Fruit fly (Drosophila melanogaster) whole organism, embryonic: ENCODE measurements around the gene cype.
A peak's percentile ranks its signal among the peaks of the same experiment; 100 is the strongest.

Experiments used
- BEAF-32 ChIP-seq: fragments of 200-800 bp; sonication (Bioruptor generic); optimal IDR thresholded peaks from 3 replicates; lab custom pipeline; 2017; ENCODE audit warnings: missing biosample characterization, missing genetic modification characterization, mild to moderate bottlenecking, moderate library complexity, missing genetic modification reagents
- Bdp1 ChIP-seq: fragments of 200-800 bp; sonication (Bioruptor generic); optimal IDR thresholded peaks from 3 replicates; lab custom pipeline; 2016; ENCODE audit warnings: missing biosample characterization, missing genetic modification characterization
- C15 ChIP-seq: fragments of 200-800 bp; sonication (Bioruptor generic); IDR thresholded peaks from 3 replicates; pipeline ENCODE4 v1.3.6; 2022; ENCODE audit warnings: missing biosample characterization, missing genetic modification characterization
- CG10431 ChIP-seq: fragments of 200-800 bp; sonication (Bioruptor generic); optimal IDR thresholded peaks from 3 replicates; lab custom pipeline; 2018; ENCODE audit warnings: missing biosample characterization, mild to moderate bottlenecking, missing genetic modification characterization
- CG12391 ChIP-seq: fragments of 200-800 bp; sonication (Bioruptor generic); optimal IDR thresholded peaks from 3 replicates; lab custom pipeline; 2018; ENCODE audit warnings: missing biosample characterization, mild to moderate bottlenecking, missing genetic modification characterization, moderate library complexity
- CG12659 ChIP-seq: fragments of 200-800 bp; sonication (Bioruptor generic); optimal IDR thresholded peaks from 3 replicates; lab custom pipeline; 2017; ENCODE audit warnings: mild to moderate bottlenecking, missing biosample characterization, missing genetic modification reagents, missing genetic modification characterization
- CG17328 ChIP-seq: fragments of 200-800 bp; sonication (Bioruptor generic); IDR thresholded peaks from 2 replicates; pipeline ENCODE4 v1.3.6; 2022; ENCODE audit warnings: missing biosample characterization, missing genetic modification characterization
- CG2129 ChIP-seq: fragments of 200-800 bp; sonication (Bioruptor generic); IDR thresholded peaks from 2 replicates; pipeline ENCODE4 v1.3.6; 2022; ENCODE audit warnings: missing biosample characterization, missing genetic modification characterization; ENCODE audit not compliant: partially characterized antibody
- CG2712 ChIP-seq: fragments of 200-800 bp; optimal IDR thresholded peaks from 3 replicates; lab custom pipeline; 2019; ENCODE audit warnings: missing biosample characterization, mild to moderate bottlenecking, missing genetic modification characterization, moderate library complexity
- CG2889 ChIP-seq: fragments of 200-800 bp; sonication (Bioruptor generic); IDR thresholded peaks from 3 replicates; pipeline ENCODE4 v1.3.6; 2022; ENCODE audit warnings: missing biosample characterization, missing genetic modification characterization
- CG30020 ChIP-seq: fragments of 200-800 bp; optimal IDR thresholded peaks from 2 replicates; lab custom pipeline; 2019; ENCODE audit warnings: missing biosample characterization, mild to moderate bottlenecking, missing genetic modification characterization, moderate library complexity
- CG31365 ChIP-seq: fragments of 200-800 bp; sonication (Bioruptor generic); optimal IDR thresholded peaks from 2 replicates; lab custom pipeline; 2018; ENCODE audit warnings: missing biosample characterization, mild to moderate bottlenecking, missing genetic modification characterization
- CG3847 ChIP-seq: fragments of 200-800 bp; sonication (Bioruptor generic); IDR thresholded peaks from 2 replicates; pipeline ENCODE4 v1.3.6; 2022; ENCODE audit warnings: missing biosample characterization, missing genetic modification characterization
- CG3995 ChIP-seq: fragments of 200-800 bp; sonication (Bioruptor generic); optimal IDR thresholded peaks from 3 replicates; lab custom pipeline; 2016; ENCODE audit warnings: missing biosample characterization, missing genetic modification characterization
- CG6854 ChIP-seq: fragments of 200-800 bp; sonication (Bioruptor generic); optimal IDR thresholded peaks from 3 replicates; lab custom pipeline; 2017; ENCODE audit warnings: missing biosample characterization, mild to moderate bottlenecking, missing genetic modification characterization
- CG8478 ChIP-seq: fragments of >200 bp; optimal IDR thresholded peaks from 2 replicates; lab custom pipeline; 2018
- CG9797 ChIP-seq: fragments of 200-800 bp; sonication (Bioruptor generic); optimal IDR thresholded peaks from 3 replicates; lab custom pipeline; 2018; ENCODE audit warnings: missing biosample characterization, mild to moderate bottlenecking, missing genetic modification characterization
- HLH4C ChIP-seq: fragments of 200-800 bp; sonication (Bioruptor generic); IDR thresholded peaks from 3 replicates; pipeline ENCODE4 v1.3.6; 2022; ENCODE audit warnings: missing biosample characterization, missing genetic modification characterization; ENCODE audit not compliant: partially characterized antibody
- HmgD ChIP-seq: fragments of 200-800 bp; sonication (Bioruptor generic); optimal IDR thresholded peaks from 3 replicates; lab custom pipeline; 2016; ENCODE audit warnings: missing biosample characterization, missing genetic modification characterization
- Hmr ChIP-seq: fragments of 200-800 bp; sonication (Bioruptor generic); optimal IDR thresholded peaks from 3 replicates; lab custom pipeline; 2017; ENCODE audit warnings: mild to moderate bottlenecking, missing biosample characterization, missing genetic modification reagents, missing genetic modification characterization
- Lpt ChIP-seq: fragments of >200 bp; optimal IDR thresholded peaks from 2 replicates; lab custom pipeline; 2018; ENCODE audit warnings: missing biosample characterization, missing genetic modification characterization
- MESR4 ChIP-seq: fragments of 200-800 bp; sonication (Bioruptor generic); optimal IDR thresholded peaks from 2 replicates; lab custom pipeline; 2018; ENCODE audit warnings: missing biosample characterization, mild to moderate bottlenecking, missing genetic modification characterization, moderate library complexity
- Mad ChIP-seq: fragments of 200-800 bp; sonication (Bioruptor generic); optimal IDR thresholded peaks from 2 replicates; lab custom pipeline; 2016; ENCODE audit warnings: missing biosample characterization, missing genetic modification characterization
- Oli ChIP-seq: fragments of 200-800 bp; sonication (Bioruptor generic); optimal IDR thresholded peaks from 2 replicates; lab custom pipeline; 2018; ENCODE audit warnings: missing biosample characterization, mild to moderate bottlenecking, missing genetic modification characterization, moderate library complexity
- Sry-δ ChIP-seq: fragments of 200-800 bp; sonication (Bioruptor generic); optimal IDR thresholded peaks from 2 replicates; lab custom pipeline; 2016; ENCODE audit warnings: missing biosample characterization, missing genetic modification characterization
- Taf1 ChIP-seq: fragments of 200-800 bp; sonication (Bioruptor generic); IDR thresholded peaks from 2 replicates; pipeline ENCODE4 v1.3.6; 2022; ENCODE audit warnings: missing biosample characterization, missing genetic modification characterization
- Xbp1 ChIP-seq: fragments of 200-800 bp; sonication (Bioruptor generic); optimal IDR thresholded peaks from 3 replicates; lab custom pipeline; 2016; ENCODE audit warnings: missing biosample characterization, mild to moderate bottlenecking, missing genetic modification characterization
- ab ChIP-seq: fragments of 200-800 bp; sonication (Bioruptor generic); optimal IDR thresholded peaks from 2 replicates; lab custom pipeline; 2016; ENCODE audit warnings: missing biosample characterization, missing genetic modification characterization
- bab2 ChIP-seq: fragments of 200-800 bp; sonication (Bioruptor generic); optimal IDR thresholded peaks from 2 replicates; lab custom pipeline; 2016; ENCODE audit warnings: missing biosample characterization, missing genetic modification characterization
- chn ChIP-seq: fragments of 200-800 bp; sonication (Bioruptor generic); optimal IDR thresholded peaks from 2 replicates; lab custom pipeline; 2016; ENCODE audit warnings: missing biosample characterization, missing genetic modification characterization
- crp ChIP-seq, 2 experiments: fragments of 200-800 bp; sonication (Bioruptor generic); optimal IDR thresholded peaks; 2 replicates in 1 of 2; 3 replicates in 1 of 2; lab custom pipeline; 2017; ENCODE audit warnings: missing biosample characterization in 2 of 2, missing genetic modification characterization in 2 of 2, mild to moderate bottlenecking in 1 of 2, moderate library complexity in 1 of 2
- en ChIP-seq: fragments of 200-800 bp; sonication (Bioruptor generic); optimal IDR thresholded peaks from 2 replicates; lab custom pipeline; 2016; ENCODE audit warnings: missing biosample characterization, missing genetic modification characterization
- fd3F ChIP-seq: fragments of 200-800 bp; sonication (Bioruptor generic); optimal IDR thresholded peaks from 2 replicates; lab custom pipeline; 2018; ENCODE audit warnings: missing biosample characterization, mild to moderate bottlenecking, missing genetic modification characterization, moderate library complexity
- fd96Cb ChIP-seq: fragments of 200-800 bp; sonication (Bioruptor generic); optimal IDR thresholded peaks from 2 replicates; lab custom pipeline; 2018; ENCODE audit warnings: missing biosample characterization, mild to moderate bottlenecking, missing genetic modification characterization, moderate library complexity
- gfzf ChIP-seq: fragments of 200-800 bp; sonication (Bioruptor generic); optimal IDR thresholded peaks from 2 replicates; lab custom pipeline; 2016; ENCODE audit warnings: missing biosample characterization, mild to moderate bottlenecking, missing genetic modification characterization, moderate library complexity
- her ChIP-seq: fragments of 200-800 bp; sonication (Bioruptor generic); optimal IDR thresholded peaks from 2 replicates; lab custom pipeline; 2016; ENCODE audit warnings: missing biosample characterization, missing genetic modification characterization
- hth ChIP-seq: fragments of >200 bp; optimal IDR thresholded peaks from 2 replicates; lab custom pipeline; 2017; ENCODE audit warnings: inconsistent platforms
- kah ChIP-seq: fragments of 200-800 bp; sonication (Bioruptor generic); optimal IDR thresholded peaks from 2 replicates; lab custom pipeline; 2018; ENCODE audit warnings: missing biosample characterization, mild to moderate bottlenecking, missing genetic modification characterization
- ken ChIP-seq: fragments of 200-800 bp; sonication (Bioruptor generic); IDR thresholded peaks from 3 replicates; pipeline ENCODE4 v1.3.6; 2022; ENCODE audit warnings: missing biosample characterization, missing genetic modification characterization
- p53 ChIP-seq: fragments of 200-800 bp; sonication (Bioruptor generic); optimal IDR thresholded peaks from 2 replicates; lab custom pipeline; 2016; ENCODE audit warnings: missing biosample characterization, missing genetic modification characterization
- pan ChIP-seq, 4 experiments: fragments of >200 bp in 3 of 4; fragments of 200-800 bp in 1 of 4; sonication (Bioruptor generic) in 1 of 4; optimal IDR thresholded peaks in 3 of 4; IDR thresholded peaks in 1 of 4; 2 replicates each; pipeline versions ENCODE4 v1.3.6 to Lab custom; 2017 to 2022; ENCODE audit warnings: missing biosample characterization in 2 of 4, missing genetic modification characterization in 2 of 4, mixed read lengths in 1 of 4
- pfk ChIP-seq: fragments of 200-800 bp; sonication (Bioruptor generic); optimal IDR thresholded peaks from 2 replicates; lab custom pipeline; 2018; ENCODE audit warnings: missing biosample characterization, mild to moderate bottlenecking, missing genetic modification characterization, moderate library complexity
- rib ChIP-seq: fragments of 200-800 bp; sonication (Bioruptor generic); IDR thresholded peaks from 2 replicates; pipeline ENCODE4 v1.3.6; 2022; ENCODE audit warnings: missing biosample characterization, missing genetic modification characterization
- slp2 ChIP-seq: fragments of 200-800 bp; sonication (Bioruptor generic); optimal IDR thresholded peaks from 2 replicates; lab custom pipeline; 2016; ENCODE audit warnings: missing biosample characterization, missing genetic modification characterization
- so ChIP-seq: fragments of 200-800 bp; sonication (Bioruptor generic); IDR thresholded peaks from 3 replicates; pipeline ENCODE4 v1.3.6; 2022; ENCODE audit warnings: missing biosample characterization, missing genetic modification characterization
- wek ChIP-seq: fragments of 200-800 bp; sonication (Bioruptor generic); optimal IDR thresholded peaks from 3 replicates; lab custom pipeline; 2018; ENCODE audit warnings: missing biosample characterization, mild to moderate bottlenecking, missing genetic modification characterization, moderate library complexity
- wor ChIP-seq: fragments of 200-800 bp; sonication (Bioruptor generic); IDR thresholded peaks from 2 replicates; pipeline ENCODE4 v1.3.6; 2022; ENCODE audit warnings: missing biosample characterization, missing genetic modification characterization
- zen ChIP-seq: fragments of 200-800 bp; sonication (Bioruptor generic); optimal IDR thresholded peaks from 3 replicates; lab custom pipeline; 2018; ENCODE audit warnings: missing biosample characterization, mild to moderate bottlenecking, missing genetic modification characterization, moderate library complexity

The cype gene

DNA sequence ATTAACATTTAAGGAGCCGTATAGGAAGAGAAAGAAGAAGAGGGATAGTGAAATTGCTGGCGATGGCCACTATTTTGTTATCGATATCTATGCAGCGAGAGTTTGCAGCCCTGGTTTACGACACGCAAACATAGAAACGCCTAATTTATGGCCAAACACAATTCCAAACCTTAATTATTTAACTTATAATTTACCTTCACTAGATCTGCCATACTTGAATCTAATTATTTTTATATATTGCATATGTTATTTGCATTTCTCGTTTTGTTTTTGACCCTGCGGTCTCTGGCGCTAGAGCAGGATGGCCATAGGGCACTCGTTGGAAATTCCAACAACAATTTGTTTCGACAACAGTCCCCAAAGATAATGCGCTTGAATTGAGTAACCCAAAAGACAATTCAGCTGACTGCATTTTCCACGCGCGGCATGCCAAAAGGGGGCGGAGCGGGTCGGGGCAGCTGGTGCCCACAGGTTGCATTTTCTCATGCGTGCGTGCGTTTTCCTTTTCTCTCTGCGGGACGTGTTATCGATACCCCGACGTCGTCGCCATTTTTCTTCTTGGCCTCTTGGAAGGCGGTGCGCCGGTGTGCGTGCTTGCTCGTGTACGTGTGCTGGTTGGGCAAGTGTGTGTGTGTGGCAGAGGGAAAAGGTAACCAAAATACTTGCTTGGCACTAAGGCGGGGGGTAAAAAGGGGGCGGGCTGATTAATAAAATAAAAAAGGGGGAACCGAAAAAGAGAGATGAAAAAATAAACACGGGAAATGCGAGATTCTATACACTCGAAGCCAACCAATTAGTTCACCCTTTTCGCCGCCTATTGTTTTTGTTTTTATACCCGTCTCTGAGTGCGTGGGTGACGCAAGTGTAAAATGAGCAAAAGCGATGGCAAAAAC lies 1.8 kb upstream of the cype start (continued):
- TF ChIP-seq so (peak; percentile 82), Mad (GFP tag; lab: Kevin White, UChicago) (peak; percentile 16), her (GFP tag; lab: Kevin White, UChicago) (peak; percentile 29), Bdp1 (GFP tag; lab: Kevin White, UChicago) (no peak), Taf1 (GFP tag; lab: Robert Waterston, UW) (peak; percentile 70), CG12391 (tag; lab: Kevin White, UChicago) (peak; percentile 36), Hmr (GFP tag; lab: Kevin White, UChicago) (peak; percentile 66), p53 (no peak), en (no peak), Lpt (GFP tag; lab: Kevin White, UChicago) (no peak), kah (GFP tag; lab: Kevin White, UChicago) (peak; percentile 20), wek (GFP tag; lab: Kevin White, UChicago) (no peak), Oli (tag; lab: Kevin White, UChicago) (no peak), fd96Cb (tag; lab: Kevin White, UChicago) (peak; percentile 17), wor (GFP tag; lab: Robert Waterston, UW) (0 out of 2 replicates have a peak, but pooled peaks have one; percentile 16), MESR4 (peak; percentile 23), C15 (GFP tag; lab: Robert Waterston, UW) (peak; percentile 45; the same call in 1 of the 3 replicates), CG3847 (peak; percentile 56), CG2129 (GFP tag; lab: Robert Waterston, UW) (peak; percentile 29; the same call in 1 of the 2 replicates), gfzf (GFP tag; lab: Kevin White, UChicago) (peak; percentile 7), HmgD (GFP tag; lab: Kevin White, UChicago) (no peak), ab (GFP tag; lab: Kevin White, UChicago) (no peak), Sry-δ (GFP tag; lab: Kevin White, UChicago) (peak; percentile 83), Xbp1 (peak; percentile 55), CG12659 (GFP tag; lab: Kevin White, UChicago) (no peak), rib (GFP tag; lab: Robert Waterston, UW) (peak; percentile 34), CG31365 (tag; lab: Kevin White, UChicago) (no peak), pfk (no peak), slp2 (no peak), CG2712 (peak; percentile 17), CG8478 (lab: Kevin White, UChicago) (no peak), CG17328 (peak; percentile 61), hth (lab: Kevin White, UChicago) (no peak), HLH4C (GFP tag; lab: Robert Waterston, UW) (peak; percentile 64), CG2889 (GFP tag; lab: Robert Waterston, UW) (no peak), BEAF-32 (GFP tag; lab: Kevin White, UChicago) (peak; percentile 83), CG6854 (GFP tag; lab: Kevin White, UChicago) (no peak), ken (GFP tag; lab: Robert Waterston, UW) (peak; percentile 71), CG3995 (GFP tag; lab: Kevin White, UChicago) (no peak), pan (optimal IDR thresholded peaks at IDR 0.05; lab: Kevin White, UChicago) (no peak), pan (GFP tag; optimal IDR thresholded peaks at IDR 0.05 in 1 of 2, IDR thresholded peaks at IDR 0.05 in 1 of 2) (peak in 1 of 2 experiments; percentile 72), zen (tag; lab: Kevin White, UChicago) (peak; percentile 54), CG30020 (tag; lab: Kevin White, UChicago) (no peak), fd3F (GFP tag; lab: Kevin White, UChicago) (no peak), crp (GFP tag; optimal IDR thresholded peaks at IDR 0.05; lab: Kevin White, UChicago) (peak in 1 of 2 experiments; percentile 39), CG9797 (peak; percentile 21), chn (GFP tag; lab: Kevin White, UChicago) (peak; percentile 48), CG10431 (GFP tag; lab: Kevin White, UChicago) (no peak), bab2 (no peak)
